Fruit fly (Drosophila melanogaster): ENCODE data around the gene Meics.
A peak's percentile ranks its signal among the peaks of the same experiment; 100 is the strongest.

The Meics gene

dm6 chr3L:14003297-14004040 lies 39.0 kb upstream of the Meics start (continued):
- no peak for TF ChIP-seq HHEX (GFP tag; optimal IDR thresholded peaks at IDR 0.05)
- no peak for TF ChIP-seq fd64A (GFP tag; optimal IDR thresholded peaks at IDR 0.05)
- TF ChIP-seq CG11695 (GFP tag; IDR thresholded peaks at IDR 0.05) = no peak
- 0 out of 3 replicates have a peak, but pooled peaks have one; percentile 14 for TF ChIP-seq CG34422 (GFP tag; IDR thresholded peaks at IDR 0.05)
- TF ChIP-seq Bdp1 (GFP tag; optimal IDR thresholded peaks at IDR 0.05) = no peak
- no peak for TF ChIP-seq CG10979 (tag; optimal IDR thresholded peaks at IDR 0.05)
- TF ChIP-seq CG4854 (GFP tag; optimal IDR thresholded peaks at IDR 0.05) = no peak
- TF ChIP-seq CG14860 (GFP tag; IDR thresholded peaks at IDR 0.05; ENCODE audit: partially characterized antibody) = no peak
- no peak for TF ChIP-seq dati (GFP tag; IDR thresholded peaks at IDR 0.05)
- peak; percentile 20 for TF ChIP-seq CG7556 (GFP tag; optimal IDR thresholded peaks at IDR 0.05)
- peak; percentile 28; the same call in 1 of the 2 replicates for TF ChIP-seq tna (GFP tag; IDR thresholded peaks at IDR 0.05; ENCODE audit: partially characterized antibody)
- no peak for TF ChIP-seq sima (GFP tag; optimal IDR thresholded peaks at IDR 0.05)
- no peak for TF ChIP-seq CG13624 (GFP tag; optimal IDR thresholded peaks at IDR 0.05)
- TF ChIP-seq CG12071 (GFP tag; optimal IDR thresholded peaks at IDR 0.05) = no peak
- peak; percentile 14 for TF ChIP-seq CG13775 (GFP tag; optimal IDR thresholded peaks at IDR 0.05)
- TF ChIP-seq CG10321 (GFP tag; IDR thresholded peaks at IDR 0.05) = peak; percentile 93
- peak; percentile 78 for TF ChIP-seq sqz (GFP tag; optimal IDR thresholded peaks at IDR 0.05)
- TF ChIP-seq cato (GFP tag; optimal IDR thresholded peaks at IDR 0.05; ENCODE audit: borderline replicate concordance) = no peak
- no peak for TF ChIP-seq Mes4 (GFP tag; optimal IDR thresholded peaks at IDR 0.05)
- TF ChIP-seq ttk (GFP tag; IDR thresholded peaks at IDR 0.05) = no peak
- peak; percentile 21 for TF ChIP-seq sug (tag; optimal IDR thresholded peaks at IDR 0.05)
- TF ChIP-seq TFAM (GFP tag; optimal IDR thresholded peaks at IDR 0.05) = no peak
- no peak for TF ChIP-seq tin (GFP tag; optimal IDR thresholded peaks at IDR 0.05)
- TF ChIP-seq disco-r (GFP tag; optimal IDR thresholded peaks at IDR 0.05) = no peak
- peak; percentile 21 for TF ChIP-seq CG2678 (tag; optimal IDR thresholded peaks at IDR 0.05)
- TF ChIP-seq CG15269 (tag; optimal IDR thresholded peaks at IDR 0.05) = peak; percentile 7
- TF ChIP-seq Dip3 (GFP tag; optimal IDR thresholded peaks at IDR 0.05) = peak; percentile 31
- no peak for TF ChIP-seq Atf-2 (GFP tag; optimal IDR thresholded peaks at IDR 0.05)
- peak; percentile 60; the same call in 1 of the 2 replicates for TF ChIP-seq CG9215 (GFP tag; IDR thresholded peaks at IDR 0.05)
- no peak for TF ChIP-seq unpg (GFP tag; optimal IDR thresholded peaks at IDR 0.05)
- TF ChIP-seq CG17359 (tag; optimal IDR thresholded peaks at IDR 0.05) = peak; percentile 26
- no peak for TF ChIP-seq Sry-δ (GFP tag; optimal IDR thresholded peaks at IDR 0.05)
- no peak for TF ChIP-seq CG16863 (GFP tag; optimal IDR thresholded peaks at IDR 0.05)
- no peak for TF ChIP-seq CoRest (tag; optimal IDR thresholded peaks at IDR 0.05)
- peak; percentile 18 for TF ChIP-seq CG18262 (tag; optimal IDR thresholded peaks at IDR 0.05)
- 0 out of 2 replicates have a peak, but pooled peaks have one; percentile 21 for TF ChIP-seq Drgx (GFP tag; IDR thresholded peaks at IDR 0.05)
- TF ChIP-seq CG3281 (GFP tag; optimal IDR thresholded peaks at IDR 0.05) = peak; percentile 27
- peak; percentile 12 for TF ChIP-seq CG18619 (GFP tag; optimal IDR thresholded peaks at IDR 0.05)
- TF ChIP-seq D19B (GFP tag; optimal IDR thresholded peaks at IDR 0.05) = peak; percentile 13
- TF ChIP-seq Sox100B (GFP tag; optimal IDR thresholded peaks at IDR 0.05) = peak; percentile 3
- TF ChIP-seq phol (tag; optimal IDR thresholded peaks at IDR 0.05) = peak; percentile 98
- TF ChIP-seq Opbp (GFP tag; IDR thresholded peaks at IDR 0.05; ENCODE audit: partially characterized antibody) = peak; percentile 50; the same call in 2 of the 3 replicates
- no peak for TF ChIP-seq cas (GFP tag; IDR thresholded peaks at IDR 0.05)
- TF ChIP-seq shn (GFP tag; optimal IDR thresholded peaks at IDR 0.05) = no peak
- TF ChIP-seq CG11723 (GFP tag; optimal IDR thresholded peaks at IDR 0.05) = no peak
- peak; percentile 37 for TF ChIP-seq nom (GFP tag; optimal IDR thresholded peaks at IDR 0.05)

Data from whole organism, embryonic.